Worm (Caenorhabditis elegans) whole organism, L4 larva: ENCODE measurements around the gene unc-47.

Source experiments
- ZK337.2 ChIP-seq: fragments of 200-800 bp; sonication (Bioruptor generic); IDR thresholded peaks from 2 replicates; pipeline ENCODE4 v1.3.6; 2022; ENCODE audit warnings: missing genetic modification reagents, missing genetic modification characterization, missing compliant biosample characterization
- aha-1 ChIP-seq: fragments of 150-350 bp; peaks from one replicate; lab custom pipeline; 2014; ENCODE audit warnings: missing biosample characterization, missing genetic modification characterization
- ama-1 ChIP-seq: fragments of 150-350 bp; optimal IDR thresholded peaks from 2 replicates; lab custom pipeline; 2014; ENCODE audit warnings: inconsistent platforms, mixed read lengths
- attf-4 ChIP-seq: sonication (generic microtip); optimal IDR thresholded peaks from 3 replicates; lab custom pipeline; 2017; ENCODE audit warnings: missing biosample characterization, missing genetic modification characterization
- cey-2 ChIP-seq: sonication (generic microtip); optimal IDR thresholded peaks from 3 replicates; lab custom pipeline; 2017; ENCODE audit warnings: missing genetic modification characterization, mild to moderate bottlenecking, missing compliant biosample characterization, antibody characterized with exemption, borderline replicate concordance; ENCODE audit not compliant: insufficient read depth
- daf-16 ChIP-seq, 3 experiments: sonication (generic microtip); optimal IDR thresholded peaks; 2 replicates each; lab custom pipeline; 2016 to 2017; ENCODE audit warnings: missing genetic modification characterization in 3 of 3, missing genetic modification reagents in 3 of 3, mild to moderate bottlenecking in 2 of 3, missing compliant biosample characterization in 2 of 3, missing biosample characterization in 1 of 3, moderate library complexity in 1 of 3
- daf-19 ChIP-seq: fragments of 200-800 bp; sonication (Bioruptor generic); conservative IDR thresholded peaks from 2 replicates; pipeline ENCODE4 v1.3.6; 2022; ENCODE audit warnings: missing genetic modification characterization, missing compliant biosample characterization
- dpl-1 ChIP-seq: fragments of 150-350 bp; optimal IDR thresholded peaks from 2 replicates; lab custom pipeline; 2014; ENCODE audit warnings: missing biosample characterization, missing genetic modification reagents, missing genetic modification characterization
- duxl-1 ChIP-seq: sonication (generic microtip); optimal IDR thresholded peaks from 2 replicates; lab custom pipeline; 2016; ENCODE audit warnings: mild to moderate bottlenecking, missing genetic modification characterization, moderate library complexity, missing compliant biosample characterization; ENCODE audit not compliant: poor library complexity
- dve-1 ChIP-seq: sonication (generic microtip); optimal IDR thresholded peaks from 2 replicates; lab custom pipeline; 2017; ENCODE audit warnings: antibody characterized with exemption, mild to moderate bottlenecking, missing genetic modification characterization, missing compliant biosample characterization; ENCODE audit not compliant: insufficient read depth
- egl-27 ChIP-seq: sonication (generic microtip); optimal IDR thresholded peaks from 3 replicates; lab custom pipeline; 2017; ENCODE audit warnings: missing biosample characterization, missing genetic modification reagents, missing genetic modification characterization
- egl-43 ChIP-seq: fragments of 200-800 bp; sonication (Bioruptor generic); IDR thresholded peaks from 2 replicates; pipeline ENCODE4 v1.3.6; 2022; ENCODE audit warnings: missing genetic modification reagents, missing genetic modification characterization, missing compliant biosample characterization
- fkh-10 ChIP-seq: fragments of 150-350 bp; optimal IDR thresholded peaks from 2 replicates; lab custom pipeline; 2014; ENCODE audit warnings: missing biosample characterization, missing genetic modification reagents, missing genetic modification characterization
- hif-1 ChIP-seq, 2 experiments: sonication (generic microtip); optimal IDR thresholded peaks; 2 replicates each; lab custom pipeline; 2016 to 2017; ENCODE audit warnings: missing compliant biosample characterization in 2 of 2, missing genetic modification characterization in 2 of 2, missing genetic modification reagents in 2 of 2, missing genotype in 2 of 2, mild to moderate bottlenecking in 1 of 2
- hlh-11 ChIP-seq: fragments of 200-800 bp; sonication (Bioruptor generic); optimal IDR thresholded peaks from 2 replicates; lab custom pipeline; 2018; ENCODE audit warnings: mild to moderate bottlenecking, missing genetic modification characterization, missing compliant biosample characterization
- hlh-30 ChIP-seq: sonication (generic microtip); optimal IDR thresholded peaks from 2 replicates; lab custom pipeline; 2017; ENCODE audit warnings: antibody characterized with exemption, mild to moderate bottlenecking, missing genetic modification characterization, missing compliant biosample characterization; ENCODE audit not compliant: insufficient read depth
- hmg-1.1 ChIP-seq: fragments of 200-800 bp; sonication (Bioruptor generic); IDR thresholded peaks from 2 replicates; pipeline ENCODE4 v1.3.6; 2022; ENCODE audit warnings: missing genetic modification reagents, missing genetic modification characterization, missing compliant biosample characterization
- jun-1 ChIP-seq: fragments of 150-350 bp; optimal IDR thresholded peaks from 2 replicates; lab custom pipeline; 2014; ENCODE audit warnings: missing biosample characterization, missing genetic modification reagents, missing genetic modification characterization
- lin-13 ChIP-seq: fragments of 150-350 bp; optimal IDR thresholded peaks from 2 replicates; lab custom pipeline; 2014; ENCODE audit warnings: missing biosample characterization, missing genetic modification reagents, missing genetic modification characterization
- lin-39 ChIP-seq: fragments of 150-350 bp; optimal IDR thresholded peaks from 2 replicates; lab custom pipeline; 2014; ENCODE audit warnings: missing biosample characterization, missing genetic modification reagents, missing genetic modification characterization
- lsy-2 ChIP-seq, 2 experiments: fragments of 150-350 bp in 1 of 2; sonication (generic microtip) in 1 of 2; optimal IDR thresholded peaks; 2 replicates each; lab custom pipeline; 2014 to 2017; ENCODE audit warnings: missing biosample characterization in 2 of 2, missing genetic modification characterization in 2 of 2
- madf-9 ChIP-seq: fragments of 200-800 bp; sonication (Bioruptor generic); conservative IDR thresholded peaks from 2 replicates; pipeline ENCODE4 v1.3.6; 2022; ENCODE audit warnings: missing genetic modification reagents, missing genetic modification characterization, missing compliant biosample characterization
- mdl-1 ChIP-seq, 2 experiments: fragments of 150-350 bp in 1 of 2; sonication (generic microtip) in 1 of 2; optimal IDR thresholded peaks; 2 replicates each; lab custom pipeline; 2014 to 2017; ENCODE audit warnings: missing biosample characterization in 2 of 2, missing genetic modification characterization in 2 of 2
- mep-1 ChIP-seq: fragments of 150-350 bp; sonication (generic microtip); optimal IDR thresholded peaks from 3 replicates; lab custom pipeline; 2014; ENCODE audit warnings: missing biosample characterization, missing genetic modification characterization
- nhr-10 ChIP-seq: fragments of 150-350 bp; optimal IDR thresholded peaks from 2 replicates; lab custom pipeline; 2014; ENCODE audit warnings: missing biosample characterization, missing genetic modification characterization
- nhr-102 ChIP-seq: sonication (generic microtip); optimal IDR thresholded peaks from 2 replicates; lab custom pipeline; 2016; ENCODE audit warnings: mild to moderate bottlenecking, missing genetic modification characterization, moderate library complexity, missing compliant biosample characterization
- nhr-11 ChIP-seq: fragments of 150-350 bp; optimal IDR thresholded peaks from 2 replicates; lab custom pipeline; 2014; ENCODE audit warnings: missing biosample characterization, missing genetic modification characterization
- nhr-25 ChIP-seq: sonication (generic microtip); optimal IDR thresholded peaks from 2 replicates; lab custom pipeline; 2017; ENCODE audit warnings: missing genetic modification characterization, mild to moderate bottlenecking, missing compliant biosample characterization, antibody characterized with exemption, moderate library complexity, borderline replicate concordance; ENCODE audit not compliant: insufficient read depth
- nhr-28 ChIP-seq: fragments of 150-350 bp; optimal IDR thresholded peaks from 2 replicates; lab custom pipeline; 2014; ENCODE audit warnings: missing biosample characterization, missing genetic modification characterization
- nhr-48 ChIP-seq: sonication (generic microtip); optimal IDR thresholded peaks from 2 replicates; lab custom pipeline; 2016; ENCODE audit warnings: mild to moderate bottlenecking, missing genetic modification characterization, missing compliant biosample characterization
- nhr-6 ChIP-seq: fragments of 150-350 bp; optimal IDR thresholded peaks from 2 replicates; lab custom pipeline; 2014; ENCODE audit warnings: missing biosample characterization, missing genetic modification characterization
- nhr-77 ChIP-seq: fragments of 150-350 bp; optimal IDR thresholded peaks from 2 replicates; lab custom pipeline; 2014; ENCODE audit warnings: missing biosample characterization, missing genetic modification characterization
- pha-4 ChIP-seq, 2 experiments: fragments of 150-350 bp in 1 of 2; fragments of 200-800 bp in 1 of 2; sonication (Bioruptor generic) in 1 of 2; IDR thresholded peaks in 1 of 2; optimal IDR thresholded peaks in 1 of 2; 2 replicates each; pipeline versions ENCODE4 v1.3.6 to Lab custom; 2014 to 2022; ENCODE audit warnings: missing genetic modification characterization in 2 of 2, missing genetic modification reagents in 2 of 2, missing biosample characterization in 1 of 2, missing compliant biosample characterization in 1 of 2
- pqm-1 ChIP-seq: sonication (generic microtip); optimal IDR thresholded peaks from 2 replicates; lab custom pipeline; 2017; ENCODE audit warnings: missing biosample characterization, missing genetic modification characterization
- rbr-2 ChIP-seq: sonication (generic microtip); optimal IDR thresholded peaks from 2 replicates; lab custom pipeline; 2016; ENCODE audit warnings: missing genotype, missing genetic modification characterization, missing compliant biosample characterization
- spr-1 ChIP-seq: sonication (generic microtip); optimal IDR thresholded peaks from 2 replicates; lab custom pipeline; 2016; ENCODE audit warnings: mild to moderate bottlenecking, missing genetic modification characterization, missing compliant biosample characterization
- zip-2 ChIP-seq: fragments of 150-350 bp; optimal IDR thresholded peaks from 2 replicates; lab custom pipeline; 2014; ENCODE audit warnings: missing biosample characterization, missing genetic modification characterization
- ztf-7 ChIP-seq: fragments of 150-350 bp; optimal IDR thresholded peaks from 2 replicates; lab custom pipeline; 2014; ENCODE audit warnings: missing biosample characterization, missing genetic modification characterization

unc-47 gene

ce11 chrIII:10216585-10217278 lies 30.7 kb upstream of the unc-47 start, which contains the start of gene cts-1:
TSS of gene cts-1 (minus strand) at chrIII:10216635.
- TF ChIP-seq zip-2 (tag; lab: Kevin White, UChicago) (peak; percentile 30), fkh-10 (GFP tag; lab: Kevin White, UChicago) (no peak), daf-19 (GFP tag; lab: Robert Waterston, UW) (no peak), nhr-6 (tag; lab: Kevin White, UChicago) (peak; percentile 84), madf-9 (GFP tag; lab: Robert Waterston, UW) (no peak), nhr-102 (tag; lab: Kevin White, UChicago) (peak; percentile 69), hlh-11 (peak; percentile 93), dve-1 (tag; lab: Kevin White, UChicago) (peak; percentile 97), hif-1 (tag; optimal IDR thresholded peaks at IDR 0.05; lab: Kevin White, UChicago) (peak in 1 of 2 experiments; percentile 68), jun-1 (tag; lab: Kevin White, UChicago) (peak; percentile 10), ama-1 (lab: Kevin White, UChicago) (peak; percentile 68), pqm-1 (peak; percentile 67), nhr-10 (tag; lab: Kevin White, UChicago) (peak; percentile 68), egl-27 (tag; lab: Kevin White, UChicago) (no peak), pha-4 (GFP tag; IDR thresholded peaks at IDR 0.05; lab: Robert Waterston, UW) (no peak), pha-4 (tag; optimal IDR thresholded peaks at IDR 0.05; lab: Kevin White, UChicago) (peak; percentile 57), nhr-25 (peak; percentile 50), mep-1 (tag; lab: Kevin White, UChicago) (peak; percentile 89), duxl-1 (tag; lab: Kevin White, UChicago) (peak; percentile 66), lin-39 (tag; lab: Kevin White, UChicago) (no peak), nhr-11 (tag; lab: Kevin White, UChicago) (peak; percentile 74), lin-13 (GFP tag; lab: Kevin White, UChicago) (peak; percentile 37), rbr-2 (peak; percentile 70), hlh-30 (peak; percentile 92), cey-2 (peak; percentile 69), nhr-28 (tag; lab: Kevin White, UChicago) (peak; percentile 97), ztf-7 (tag; lab: Kevin White, UChicago) (peak; percentile 34), nhr-48 (tag; lab: Kevin White, UChicago) (peak; percentile 81), hmg-1.1 (no peak), attf-4 (tag; lab: Kevin White, UChicago) (no peak), dpl-1 (peak; percentile 61), spr-1 (tag; lab: Kevin White, UChicago) (peak; percentile 38), daf-16 (GFP tag; optimal IDR thresholded peaks at IDR 0.05; lab: Kevin White, UChicago) (peak in 1 of 2 experiments; percentile 46), daf-16 (tag; optimal IDR thresholded peaks at IDR 0.05; lab: Kevin White, UChicago) (peak; percentile 98), nhr-77 (tag; lab: Kevin White, UChicago) (peak; percentile 86), lsy-2 (tag; optimal IDR thresholded peaks at IDR 0.05; lab: Kevin White, UChicago) (peak; percentile 72 to 92), ZK337.2 (GFP tag; lab: Robert Waterston, UW) (no peak), aha-1 (tag; lab: Kevin White, UChicago) (peak; percentile 96), mdl-1 (tag; optimal IDR thresholded peaks at IDR 0.05; lab: Kevin White, UChicago) (peak in 1 of 2 experiments; percentile 94)

ce11 chrIII:10215882-10216281 lies 29.8 kb upstream of the unc-47 start:
- no peak for TF ChIP-seq egl-43 (GFP tag; lab: Robert Waterston, UW)
- peak in 1 of 2 experiments; percentile 31 for TF ChIP-seq daf-16 (GFP tag; optimal IDR thresholded peaks at IDR 0.05; lab: Kevin White, UChicago)
- TF ChIP-seq daf-16 (tag; optimal IDR thresholded peaks at IDR 0.05; lab: Kevin White, UChicago) = no peak
- TF ChIP-seq aha-1 (tag; lab: Kevin White, UChicago) = peak; percentile 94
